Fruit fly (Drosophila melanogaster): ENCODE measurements around the gene CG4297.

- TF ChIP-seq Ets96B (tag; optimal IDR thresholded peaks at IDR 0.05) (no peak), CG16779 (tag; optimal IDR thresholded peaks at IDR 0.05) (no peak)
These were observed 30.6 kb downstream of the CG4297 start for dm6 chr2L:441455-441730.

Measured in whole organism, prepupa.